Fruit fly (Drosophila melanogaster) whole organism, embryonic: ENCODE data around the gene PAPLA1.
A peak's percentile ranks its signal among the peaks of the same experiment; 100 is the strongest.

Experiments
- Ada2b ChIP-seq: fragments of 200-800 bp; sonication (Bioruptor generic); IDR thresholded peaks from 2 replicates; pipeline ENCODE4 v1.3.6; 2022; ENCODE audit warnings: missing biosample characterization, missing genetic modification characterization
- Adf1 ChIP-seq: fragments of 200-800 bp; sonication (Bioruptor generic); IDR thresholded peaks from 2 replicates; pipeline ENCODE4 v1.3.6; 2022; ENCODE audit warnings: missing biosample characterization, missing genetic modification characterization
- CG10267 ChIP-seq: fragments of 200-800 bp; sonication (Bioruptor generic); optimal IDR thresholded peaks from 2 replicates; lab custom pipeline; 2018; ENCODE audit warnings: missing biosample characterization, mild to moderate bottlenecking, missing genetic modification characterization, moderate library complexity
- CG10431 ChIP-seq: fragments of 200-800 bp; sonication (Bioruptor generic); optimal IDR thresholded peaks from 3 replicates; lab custom pipeline; 2018; ENCODE audit warnings: missing biosample characterization, mild to moderate bottlenecking, missing genetic modification characterization
- CG10543 ChIP-seq: fragments of 200-800 bp; sonication (Bioruptor generic); optimal IDR thresholded peaks from 3 replicates; lab custom pipeline; 2017; ENCODE audit warnings: missing biosample characterization, mild to moderate bottlenecking, missing genetic modification characterization, moderate library complexity
- CG11695 ChIP-seq: fragments of 200-800 bp; sonication (Bioruptor generic); IDR thresholded peaks from 3 replicates; pipeline ENCODE4 v1.3.6; 2022; ENCODE audit warnings: missing biosample characterization, missing genetic modification characterization
- CG12104 ChIP-seq: fragments of 200-800 bp; sonication (Bioruptor generic); optimal IDR thresholded peaks from 3 replicates; lab custom pipeline; 2016; ENCODE audit warnings: missing biosample characterization, missing genetic modification characterization
- CG13123 ChIP-seq: fragments of 200-800 bp; sonication (Bioruptor generic); optimal IDR thresholded peaks from 2 replicates; lab custom pipeline; 2016; ENCODE audit warnings: missing biosample characterization, missing genetic modification characterization
- CG14860 ChIP-seq: fragments of 200-800 bp; sonication (Bioruptor generic); IDR thresholded peaks from 3 replicates; pipeline ENCODE4 v1.3.6; 2022; ENCODE audit warnings: missing biosample characterization, missing genetic modification characterization; ENCODE audit not compliant: partially characterized antibody
- CG15269 ChIP-seq: fragments of 200-800 bp; sonication (Bioruptor generic); optimal IDR thresholded peaks from 2 replicates; lab custom pipeline; 2018; ENCODE audit warnings: missing biosample characterization, mild to moderate bottlenecking, missing genetic modification characterization, moderate library complexity
- CG17568 ChIP-seq: fragments of 200-800 bp; sonication (Bioruptor generic); optimal IDR thresholded peaks from 2 replicates; lab custom pipeline; 2018; ENCODE audit warnings: missing biosample characterization, mild to moderate bottlenecking, missing genetic modification characterization, moderate library complexity
- CG1832 ChIP-seq: fragments of 200-800 bp; sonication (Bioruptor generic); optimal IDR thresholded peaks from 2 replicates; lab custom pipeline; 2017; ENCODE audit warnings: missing biosample characterization, mild to moderate bottlenecking, missing genetic modification characterization, inconsistent platforms
- CG2129 ChIP-seq: fragments of 200-800 bp; sonication (Bioruptor generic); IDR thresholded peaks from 2 replicates; pipeline ENCODE4 v1.3.6; 2022; ENCODE audit warnings: missing biosample characterization, missing genetic modification characterization; ENCODE audit not compliant: partially characterized antibody
- CG34376 ChIP-seq: fragments of 200-800 bp; sonication (Bioruptor generic); optimal IDR thresholded peaks from 2 replicates; lab custom pipeline; 2018; ENCODE audit warnings: missing biosample characterization, mild to moderate bottlenecking, missing genetic modification characterization
- CG4707 ChIP-seq: fragments of 200-800 bp; sonication (Bioruptor generic); optimal IDR thresholded peaks from 2 replicates; lab custom pipeline; 2018; ENCODE audit warnings: missing biosample characterization, mild to moderate bottlenecking, missing genetic modification characterization, moderate library complexity
- CG5245 ChIP-seq: fragments of 200-800 bp; sonication (Bioruptor generic); optimal IDR thresholded peaks from 3 replicates; lab custom pipeline; 2016; ENCODE audit warnings: missing biosample characterization, missing genetic modification characterization
- CG6854 ChIP-seq: fragments of 200-800 bp; sonication (Bioruptor generic); optimal IDR thresholded peaks from 3 replicates; lab custom pipeline; 2017; ENCODE audit warnings: missing biosample characterization, mild to moderate bottlenecking, missing genetic modification characterization
- CG7786 ChIP-seq: fragments of 200-800 bp; sonication (Bioruptor generic); optimal IDR thresholded peaks from 2 replicates; lab custom pipeline; 2016; ENCODE audit warnings: missing biosample characterization, missing genetic modification characterization
- CG7839 ChIP-seq: fragments of 200-800 bp; sonication (Bioruptor generic); optimal IDR thresholded peaks from 3 replicates; lab custom pipeline; 2018; ENCODE audit warnings: missing biosample characterization, mild to moderate bottlenecking, missing genetic modification characterization, moderate library complexity
- CG8089 ChIP-seq: fragments of 200-800 bp; sonication (Bioruptor generic); optimal IDR thresholded peaks from 3 replicates; lab custom pipeline; 2016; ENCODE audit warnings: missing biosample characterization, missing genetic modification characterization
- CG8281 ChIP-seq: fragments of 200-800 bp; sonication (Bioruptor generic); optimal IDR thresholded peaks from 2 replicates; lab custom pipeline; 2018; ENCODE audit warnings: missing biosample characterization, mild to moderate bottlenecking, missing genetic modification characterization, moderate library complexity
- CG8478 ChIP-seq: fragments of >200 bp; optimal IDR thresholded peaks from 2 replicates; lab custom pipeline; 2018
- CG8924 ChIP-seq: fragments of 200-800 bp; optimal IDR thresholded peaks from 3 replicates; lab custom pipeline; 2019; ENCODE audit warnings: missing biosample characterization, mild to moderate bottlenecking, missing genetic modification characterization, moderate library complexity
- CG9876 ChIP-seq: fragments of 200-800 bp; sonication (Bioruptor generic); optimal IDR thresholded peaks from 2 replicates; lab custom pipeline; 2016; ENCODE audit warnings: missing biosample characterization, missing genetic modification characterization
- CrebB ChIP-seq: fragments of 200-800 bp; sonication (Bioruptor generic); optimal IDR thresholded peaks from 3 replicates; lab custom pipeline; 2018; ENCODE audit warnings: missing biosample characterization, mild to moderate bottlenecking, missing genetic modification characterization
- D19A ChIP-seq: fragments of 200-800 bp; optimal IDR thresholded peaks from 3 replicates; lab custom pipeline; 2019; ENCODE audit warnings: missing biosample characterization, mild to moderate bottlenecking, missing genetic modification characterization, moderate library complexity
- Hr39 ChIP-seq: fragments of >200 bp; optimal IDR thresholded peaks from 2 replicates; lab custom pipeline; 2017
- NFAT ChIP-seq: fragments of 200-800 bp; sonication (Bioruptor generic); IDR thresholded peaks from 2 replicates; pipeline ENCODE4 v1.3.6; 2022; ENCODE audit warnings: missing biosample characterization, missing genetic modification characterization
- PHDP ChIP-seq: fragments of 200-800 bp; sonication (Bioruptor generic); optimal IDR thresholded peaks from 3 replicates; lab custom pipeline; 2018; ENCODE audit warnings: missing biosample characterization, mild to moderate bottlenecking, missing genetic modification characterization, moderate library complexity
- Pdp1 ChIP-seq, 2 experiments: fragments of 200-800 bp; sonication (Bioruptor generic); optimal IDR thresholded peaks; 3 replicates each; lab custom pipeline; 2016; ENCODE audit warnings: missing biosample characterization in 2 of 2, missing genetic modification characterization in 2 of 2, mild to moderate bottlenecking in 1 of 2, moderate library complexity in 1 of 2
- Rfx ChIP-seq: fragments of 200-800 bp; sonication (Bioruptor generic); IDR thresholded peaks from 2 replicates; pipeline ENCODE4 v1.3.6; 2022; ENCODE audit warnings: missing biosample characterization, missing genetic modification characterization
- Side ChIP-seq: fragments of 200-800 bp; sonication (Bioruptor generic); optimal IDR thresholded peaks from 2 replicates; lab custom pipeline; 2016; ENCODE audit warnings: missing biosample characterization, missing genetic modification characterization
- Sry-δ ChIP-seq: fragments of 200-800 bp; sonication (Bioruptor generic); optimal IDR thresholded peaks from 2 replicates; lab custom pipeline; 2016; ENCODE audit warnings: missing biosample characterization, missing genetic modification characterization
- cg ChIP-seq: fragments of 200-800 bp; sonication (Bioruptor generic); optimal IDR thresholded peaks from 3 replicates; lab custom pipeline; 2019; ENCODE audit warnings: missing biosample characterization, mild to moderate bottlenecking, missing genetic modification characterization, moderate library complexity
- chif ChIP-seq, 2 experiments: fragments of 200-800 bp; sonication (Bioruptor generic); optimal IDR thresholded peaks; 3 replicates each; lab custom pipeline; 2016; ENCODE audit warnings: missing biosample characterization in 2 of 2, missing genetic modification characterization in 2 of 2
- cwo ChIP-seq: fragments of 200-800 bp; sonication (Bioruptor generic); optimal IDR thresholded peaks from 3 replicates; lab custom pipeline; 2017; ENCODE audit warnings: missing biosample characterization, missing genetic modification characterization, mild to moderate bottlenecking, moderate library complexity, missing genetic modification reagents
- danr ChIP-seq: fragments of 200-800 bp; sonication (Bioruptor generic); IDR thresholded peaks from 2 replicates; pipeline ENCODE4 v1.3.6; 2022; ENCODE audit warnings: missing biosample characterization, missing genetic modification characterization
- dati ChIP-seq: fragments of 200-800 bp; sonication (Bioruptor generic); IDR thresholded peaks from 2 replicates; pipeline ENCODE4 v1.3.6; 2022; ENCODE audit warnings: missing biosample characterization, missing genetic modification characterization
- dmrt99B ChIP-seq: fragments of 200-800 bp; sonication (Bioruptor generic); optimal IDR thresholded peaks from 2 replicates; lab custom pipeline; 2018; ENCODE audit warnings: missing biosample characterization, mild to moderate bottlenecking, missing genetic modification characterization, moderate library complexity
- emc ChIP-seq: fragments of 200-800 bp; sonication (Bioruptor generic); optimal IDR thresholded peaks from 2 replicates; lab custom pipeline; 2016; ENCODE audit warnings: missing biosample characterization, missing genetic modification characterization
- ewg ChIP-seq: fragments of 200-800 bp; sonication (Bioruptor generic); optimal IDR thresholded peaks from 3 replicates; lab custom pipeline; 2017; ENCODE audit warnings: mild to moderate bottlenecking, missing biosample characterization, missing genetic modification reagents, missing genetic modification characterization
- fd64A ChIP-seq: fragments of 200-800 bp; sonication (Bioruptor generic); optimal IDR thresholded peaks from 3 replicates; lab custom pipeline; 2018; ENCODE audit warnings: missing biosample characterization, mild to moderate bottlenecking, missing genetic modification characterization
- gfzf ChIP-seq: fragments of 200-800 bp; sonication (Bioruptor generic); optimal IDR thresholded peaks from 2 replicates; lab custom pipeline; 2016; ENCODE audit warnings: missing biosample characterization, mild to moderate bottlenecking, missing genetic modification characterization, moderate library complexity
- insv ChIP-seq, 2 experiments: fragments of 200-800 bp; sonication (Bioruptor generic); optimal IDR thresholded peaks; 3 replicates each; lab custom pipeline; 2016 to 2018; ENCODE audit warnings: missing biosample characterization in 2 of 2, missing genetic modification characterization in 2 of 2
- jing ChIP-seq: fragments of 200-800 bp; sonication (Bioruptor generic); optimal IDR thresholded peaks from 2 replicates; lab custom pipeline; 2018; ENCODE audit warnings: missing biosample characterization, mild to moderate bottlenecking, missing genetic modification characterization
- klu ChIP-seq: fragments of 200-800 bp; sonication (Bioruptor generic); IDR thresholded peaks from 2 replicates; pipeline ENCODE4 v1.3.6; 2022; ENCODE audit warnings: missing biosample characterization, missing genetic modification characterization
- nerfin-1 ChIP-seq: fragments of 200-800 bp; sonication (Bioruptor generic); optimal IDR thresholded peaks from 3 replicates; lab custom pipeline; 2019; ENCODE audit warnings: missing biosample characterization, mild to moderate bottlenecking, missing genetic modification characterization, moderate library complexity
- pho ChIP-seq: fragments of 200-800 bp; sonication (Bioruptor generic); optimal IDR thresholded peaks from 2 replicates; lab custom pipeline; 2016; ENCODE audit warnings: missing biosample characterization, missing genetic modification characterization
- scrt ChIP-seq: fragments of 200-800 bp; sonication (Bioruptor generic); optimal IDR thresholded peaks from 2 replicates; lab custom pipeline; 2018; ENCODE audit warnings: missing biosample characterization, mild to moderate bottlenecking, missing genetic modification characterization, moderate library complexity
- slou ChIP-seq: fragments of 200-800 bp; sonication (Bioruptor generic); optimal IDR thresholded peaks from 3 replicates; lab custom pipeline; 2016; ENCODE audit warnings: missing biosample characterization, missing genetic modification characterization

PAPLA1 gene

dm6 chr2L:8086736-8087467 lies 72.5 kb downstream of the PAPLA1 start (continued):
- TF ChIP-seq CG8924, result no peak
- TF ChIP-seq CG12104 (GFP tag; lab: Kevin White, UChicago), result no peak
- TF ChIP-seq Side, result no peak
- peak; percentile 48 for TF ChIP-seq cg (GFP tag; lab: Kevin White, UChicago)
- no peak for TF ChIP-seq emc (GFP tag; lab: Kevin White, UChicago)
- no peak for TF ChIP-seq CG7786 (GFP tag; lab: Kevin White, UChicago)
- TF ChIP-seq CG4707 (GFP tag; lab: Kevin White, UChicago), result no peak
- peak; percentile 74 for TF ChIP-seq CG34376
- no peak for TF ChIP-seq CG5245 (GFP tag; lab: Kevin White, UChicago)
- TF ChIP-seq CG11695 (GFP tag; lab: Robert Waterston, UW), result 0 out of 3 replicates have a peak, but pooled peaks have one; percentile 10
- peak; percentile 27 for TF ChIP-seq cwo
- no peak for TF ChIP-seq CG10267 (tag; lab: Kevin White, UChicago)
- TF ChIP-seq Rfx (GFP tag; lab: Robert Waterston, UW), result no peak; the same call in 1 of the 2 replicates
- no peak for TF ChIP-seq fd64A
- no peak for TF ChIP-seq chif (GFP tag; optimal IDR thresholded peaks at IDR 0.05; lab: Kevin White, UChicago)
- peak in 1 of 2 experiments; percentile 92 for TF ChIP-seq Pdp1 (GFP tag; optimal IDR thresholded peaks at IDR 0.05; lab: Kevin White, UChicago)
- no peak for TF ChIP-seq Ada2b (GFP tag; lab: Robert Waterston, UW)
- TF ChIP-seq CG17568, result no peak
- no peak for TF ChIP-seq CG1832 (GFP tag; lab: Kevin White, UChicago)
- no peak for TF ChIP-seq CG8089 (GFP tag; lab: Kevin White, UChicago)
- TF ChIP-seq klu (GFP tag; lab: Robert Waterston, UW), result no peak
- TF ChIP-seq danr, result no peak
- TF ChIP-seq CG14860 (GFP tag; lab: Robert Waterston, UW), result no peak
- no peak for TF ChIP-seq jing (GFP tag; lab: Kevin White, UChicago)
- TF ChIP-seq CG13123 (GFP tag; lab: Kevin White, UChicago), result no peak
- no peak for TF ChIP-seq gfzf (GFP tag; lab: Kevin White, UChicago)
- TF ChIP-seq CG7839 (tag; lab: Kevin White, UChicago), result peak; percentile 38
- TF ChIP-seq CG10543 (GFP tag; lab: Kevin White, UChicago), result peak; percentile 90
- no peak for TF ChIP-seq Hr39
- no peak for TF ChIP-seq CG2129 (GFP tag; lab: Robert Waterston, UW)
- TF ChIP-seq insv (GFP tag; optimal IDR thresholded peaks at IDR 0.05; lab: Kevin White, UChicago), result no peak
- no peak for TF ChIP-seq CG9876 (GFP tag; lab: Kevin White, UChicago)
- no peak for TF ChIP-seq pho (GFP tag; lab: Kevin White, UChicago)
- no peak for TF ChIP-seq CG8281 (tag; lab: Kevin White, UChicago)
- TF ChIP-seq ewg (GFP tag; lab: Kevin White, UChicago), result no peak
- TF ChIP-seq CG10431 (GFP tag; lab: Kevin White, UChicago), result no peak
- no peak for TF ChIP-seq Sry-δ (GFP tag; lab: Kevin White, UChicago)
- peak; percentile 36 for TF ChIP-seq CG15269 (tag; lab: Kevin White, UChicago)
- peak; percentile 2 for TF ChIP-seq dmrt99B (tag; lab: Kevin White, UChicago)
- TF ChIP-seq slou (GFP tag; lab: Kevin White, UChicago), result no peak
- no peak for TF ChIP-seq CrebB (tag; lab: Kevin White, UChicago)
- no peak for TF ChIP-seq nerfin-1 (tag; lab: Kevin White, UChicago)
- TF ChIP-seq dati (GFP tag; lab: Robert Waterston, UW), result no peak
- no peak for TF ChIP-seq NFAT (GFP tag; lab: Robert Waterston, UW)
- peak; percentile 49; the same call in 1 of the 2 replicates for TF ChIP-seq Adf1
- TF ChIP-seq PHDP (tag; lab: Kevin White, UChicago), result no peak
- peak; percentile 16 for TF ChIP-seq D19A
- TF ChIP-seq scrt (GFP tag; lab: Kevin White, UChicago), result peak; percentile 17
- no peak for TF ChIP-seq CG8478
- TF ChIP-seq CG6854 (GFP tag; lab: Kevin White, UChicago), result no peak
